Fruit fly (Drosophila melanogaster) whole organism, embryonic: ENCODE measurements around the gene CG32320.

ENCODE experiments used
- Asciz ChIP-seq: fragments of 200-800 bp; sonication (Bioruptor generic); optimal IDR thresholded peaks from 2 replicates; lab custom pipeline; 2017; ENCODE audit warnings: missing biosample characterization, mild to moderate bottlenecking, missing genetic modification characterization, missing genetic modification reagents
- CG11560 ChIP-seq: fragments of 200-800 bp; sonication (Bioruptor generic); IDR thresholded peaks from 3 replicates; pipeline ENCODE4 v1.3.6; 2022; ENCODE audit warnings: missing biosample characterization, missing genetic modification characterization
- CG12391 ChIP-seq: fragments of 200-800 bp; sonication (Bioruptor generic); optimal IDR thresholded peaks from 3 replicates; lab custom pipeline; 2018; ENCODE audit warnings: missing biosample characterization, mild to moderate bottlenecking, missing genetic modification characterization, moderate library complexity
- CG13424 ChIP-seq: fragments of 200-800 bp; sonication (Bioruptor generic); optimal IDR thresholded peaks from 2 replicates; lab custom pipeline; 2019; ENCODE audit warnings: missing biosample characterization, mild to moderate bottlenecking, missing genetic modification characterization, moderate library complexity
- CG13894 ChIP-seq: fragments of 200-800 bp; sonication (Bioruptor generic); optimal IDR thresholded peaks from 3 replicates; lab custom pipeline; 2018; ENCODE audit warnings: missing biosample characterization, mild to moderate bottlenecking, missing genetic modification characterization, moderate library complexity
- CG14050 ChIP-seq: fragments of 200-800 bp; sonication (Bioruptor generic); IDR thresholded peaks from 3 replicates; pipeline ENCODE4 v1.3.6; 2022; ENCODE audit warnings: missing biosample characterization, missing genetic modification characterization
- CG15514 ChIP-seq: fragments of 200-800 bp; sonication (Bioruptor generic); optimal IDR thresholded peaks from 3 replicates; lab custom pipeline; 2017; ENCODE audit warnings: missing biosample characterization, missing genetic modification characterization, mild to moderate bottlenecking, moderate library complexity, missing genetic modification reagents
- CG16815 ChIP-seq: fragments of 200-800 bp; sonication (Bioruptor generic); optimal IDR thresholded peaks from 3 replicates; lab custom pipeline; 2017; ENCODE audit warnings: missing biosample characterization, mild to moderate bottlenecking, missing genetic modification characterization
- CG17612 ChIP-seq: fragments of 200-800 bp; sonication (Bioruptor generic); IDR thresholded peaks from 2 replicates; pipeline ENCODE4 v1.3.6; 2022; ENCODE audit warnings: missing biosample characterization, missing genetic modification characterization
- CG2116 ChIP-seq: fragments of 200-800 bp; sonication (Bioruptor generic); optimal IDR thresholded peaks from 3 replicates; lab custom pipeline; 2018; ENCODE audit warnings: missing biosample characterization, mild to moderate bottlenecking, missing genetic modification characterization
- CG30403 ChIP-seq: fragments of 200-800 bp; sonication (Bioruptor generic); optimal IDR thresholded peaks from 3 replicates; lab custom pipeline; 2016; ENCODE audit warnings: missing biosample characterization, missing genetic modification characterization
- CG3407 ChIP-seq: fragments of 200-800 bp; sonication (Bioruptor generic); optimal IDR thresholded peaks from 2 replicates; lab custom pipeline; 2018; ENCODE audit warnings: missing biosample characterization, mild to moderate bottlenecking, missing genetic modification characterization
- CG3838 ChIP-seq: fragments of 200-800 bp; sonication (Bioruptor generic); optimal IDR thresholded peaks from 3 replicates; lab custom pipeline; 2016; ENCODE audit warnings: missing biosample characterization, missing genetic modification characterization
- CG3847 ChIP-seq: fragments of 200-800 bp; sonication (Bioruptor generic); IDR thresholded peaks from 2 replicates; pipeline ENCODE4 v1.3.6; 2022; ENCODE audit warnings: missing biosample characterization, missing genetic modification characterization
- CG8089 ChIP-seq: fragments of 200-800 bp; sonication (Bioruptor generic); optimal IDR thresholded peaks from 3 replicates; lab custom pipeline; 2016; ENCODE audit warnings: missing biosample characterization, missing genetic modification characterization
- CG8359 ChIP-seq: fragments of 200-800 bp; sonication (Bioruptor generic); optimal IDR thresholded peaks from 2 replicates; lab custom pipeline; 2017; ENCODE audit warnings: missing biosample characterization, mild to moderate bottlenecking, missing genetic modification characterization, borderline replicate concordance
- CkIIα-i1 ChIP-seq: fragments of 200-800 bp; sonication (Bioruptor generic); IDR thresholded peaks from 2 replicates; pipeline ENCODE4 v1.3.6; 2022; ENCODE audit warnings: missing biosample characterization, missing genetic modification characterization
- CrebB ChIP-seq: fragments of 200-800 bp; sonication (Bioruptor generic); optimal IDR thresholded peaks from 3 replicates; lab custom pipeline; 2018; ENCODE audit warnings: missing biosample characterization, mild to moderate bottlenecking, missing genetic modification characterization
- Drgx ChIP-seq: fragments of 200-800 bp; sonication (Bioruptor generic); IDR thresholded peaks from 2 replicates; pipeline ENCODE4 v1.3.6; 2022; ENCODE audit warnings: missing biosample characterization, missing genetic modification characterization
- HLH4C ChIP-seq: fragments of 200-800 bp; sonication (Bioruptor generic); IDR thresholded peaks from 3 replicates; pipeline ENCODE4 v1.3.6; 2022; ENCODE audit warnings: missing biosample characterization, missing genetic modification characterization; ENCODE audit not compliant: partially characterized antibody
- Hand ChIP-seq: fragments of 200-800 bp; sonication (Bioruptor generic); optimal IDR thresholded peaks from 2 replicates; lab custom pipeline; 2017; ENCODE audit warnings: mild to moderate bottlenecking, missing biosample characterization, missing genetic modification reagents, missing genetic modification characterization
- Hey ChIP-seq: fragments of 200-800 bp; sonication (Bioruptor generic); optimal IDR thresholded peaks from 3 replicates; lab custom pipeline; 2018; ENCODE audit warnings: missing biosample characterization, mild to moderate bottlenecking, missing genetic modification characterization
- Myb ChIP-seq: fragments of 200-800 bp; sonication (Bioruptor generic); optimal IDR thresholded peaks from 2 replicates; lab custom pipeline; 2016; ENCODE audit warnings: missing biosample characterization, missing genetic modification characterization
- NfI ChIP-seq: fragments of 200-800 bp; sonication (Bioruptor generic); optimal IDR thresholded peaks from 3 replicates; lab custom pipeline; 2018; ENCODE audit warnings: missing biosample characterization, mild to moderate bottlenecking, missing genetic modification characterization, moderate library complexity
- Pdp1 ChIP-seq, 2 experiments: fragments of 200-800 bp; sonication (Bioruptor generic); optimal IDR thresholded peaks; 3 replicates each; lab custom pipeline; 2016; ENCODE audit warnings: missing biosample characterization in 2 of 2, missing genetic modification characterization in 2 of 2, mild to moderate bottlenecking in 1 of 2, moderate library complexity in 1 of 2
- Rx ChIP-seq: fragments of 200-800 bp; sonication (Bioruptor generic); IDR thresholded peaks from 2 replicates; pipeline ENCODE4 v1.3.6; 2022; ENCODE audit warnings: missing biosample characterization, missing genetic modification characterization
- amos ChIP-seq: fragments of 200-800 bp; sonication (Bioruptor generic); IDR thresholded peaks from 2 replicates; pipeline ENCODE4 v1.3.6; 2022; ENCODE audit warnings: missing biosample characterization, missing genetic modification characterization; ENCODE audit not compliant: partially characterized antibody
- btn ChIP-seq: fragments of 200-800 bp; sonication (Bioruptor generic); optimal IDR thresholded peaks from 2 replicates; lab custom pipeline; 2016; ENCODE audit warnings: missing biosample characterization, missing genetic modification characterization
- cad ChIP-seq: fragments of >200 bp; optimal IDR thresholded peaks from 2 replicates; lab custom pipeline; 2017; ENCODE audit warnings: missing biosample characterization, missing genetic modification characterization
- cato ChIP-seq: fragments of 200-800 bp; sonication (Bioruptor generic); optimal IDR thresholded peaks from 2 replicates; lab custom pipeline; 2016; ENCODE audit warnings: missing biosample characterization, missing genetic modification characterization, borderline replicate concordance
- dimm ChIP-seq: fragments of 200-800 bp; sonication (Bioruptor generic); IDR thresholded peaks from 2 replicates; pipeline ENCODE4 v1.3.6; 2022; ENCODE audit warnings: missing biosample characterization, missing genetic modification characterization
- disco-r ChIP-seq: fragments of 200-800 bp; sonication (Bioruptor generic); optimal IDR thresholded peaks from 2 replicates; lab custom pipeline; 2016; ENCODE audit warnings: missing biosample characterization, missing genetic modification characterization
- dmrt99B ChIP-seq: fragments of 200-800 bp; sonication (Bioruptor generic); optimal IDR thresholded peaks from 2 replicates; lab custom pipeline; 2018; ENCODE audit warnings: missing biosample characterization, mild to moderate bottlenecking, missing genetic modification characterization, moderate library complexity
- ems ChIP-seq: fragments of 200-800 bp; sonication (Bioruptor generic); optimal IDR thresholded peaks from 3 replicates; lab custom pipeline; 2016; ENCODE audit warnings: missing biosample characterization, missing genetic modification characterization
- esg ChIP-seq: fragments of 200-800 bp; sonication (Bioruptor generic); conservative IDR thresholded peaks from 2 replicates; pipeline ENCODE4 v1.3.6; 2022; ENCODE audit warnings: missing biosample characterization, missing genetic modification characterization
- ewg ChIP-seq: fragments of 200-800 bp; sonication (Bioruptor generic); optimal IDR thresholded peaks from 3 replicates; lab custom pipeline; 2017; ENCODE audit warnings: mild to moderate bottlenecking, missing biosample characterization, missing genetic modification reagents, missing genetic modification characterization
- eyg ChIP-seq: fragments of 200-800 bp; sonication (Bioruptor generic); optimal IDR thresholded peaks from 3 replicates; lab custom pipeline; 2016; ENCODE audit warnings: missing biosample characterization, missing genetic modification characterization
- fd64A ChIP-seq: fragments of 200-800 bp; sonication (Bioruptor generic); optimal IDR thresholded peaks from 3 replicates; lab custom pipeline; 2018; ENCODE audit warnings: missing biosample characterization, mild to moderate bottlenecking, missing genetic modification characterization
- hbn ChIP-seq: fragments of 200-800 bp; sonication (Bioruptor generic); IDR thresholded peaks from 2 replicates; pipeline ENCODE4 v1.3.6; 2022; ENCODE audit warnings: missing biosample characterization, missing genetic modification characterization; ENCODE audit not compliant: partially characterized antibody
- kay ChIP-seq: fragments of 200-800 bp; sonication (Bioruptor generic); optimal IDR thresholded peaks from 2 replicates; lab custom pipeline; 2016; ENCODE audit warnings: missing biosample characterization, missing genetic modification characterization
- ken ChIP-seq: fragments of 200-800 bp; sonication (Bioruptor generic); IDR thresholded peaks from 3 replicates; pipeline ENCODE4 v1.3.6; 2022; ENCODE audit warnings: missing biosample characterization, missing genetic modification characterization
- nerfin-2 ChIP-seq: fragments of 200-800 bp; sonication (Bioruptor generic); IDR thresholded peaks from 2 replicates; pipeline ENCODE4 v1.3.6; 2022; ENCODE audit warnings: missing biosample characterization, missing genetic modification characterization; ENCODE audit not compliant: partially characterized antibody
- nmo ChIP-seq: fragments of 200-800 bp; sonication (Bioruptor generic); optimal IDR thresholded peaks from 2 replicates; lab custom pipeline; 2018; ENCODE audit warnings: missing biosample characterization, mild to moderate bottlenecking, missing genetic modification characterization, moderate library complexity
- phol ChIP-seq: fragments of 200-800 bp; sonication (Bioruptor generic); optimal IDR thresholded peaks from 3 replicates; lab custom pipeline; 2018; ENCODE audit warnings: missing biosample characterization, mild to moderate bottlenecking, missing genetic modification characterization, moderate library complexity
- pita ChIP-seq: fragments of 200-800 bp; sonication (Bioruptor generic); optimal IDR thresholded peaks from 2 replicates; lab custom pipeline; 2017; ENCODE audit warnings: missing biosample characterization, mild to moderate bottlenecking, missing genetic modification characterization
- ro ChIP-seq: fragments of 200-800 bp; sonication (Bioruptor generic); IDR thresholded peaks from 2 replicates; pipeline ENCODE4 v1.3.6; 2022; ENCODE audit warnings: missing biosample characterization, missing genetic modification characterization
- row ChIP-seq: fragments of 200-800 bp; sonication (Bioruptor generic); IDR thresholded peaks from 3 replicates; pipeline ENCODE4 v1.3.6; 2022; ENCODE audit warnings: missing biosample characterization, missing genetic modification characterization
- sens-2 ChIP-seq: fragments of 200-800 bp; sonication (Bioruptor generic); IDR thresholded peaks from 2 replicates; pipeline ENCODE4 v1.3.6; 2022; ENCODE audit warnings: missing biosample characterization, missing genetic modification characterization
- tll ChIP-seq, 2 experiments: fragments of 200-800 bp in 1 of 2; fragments of >200 bp in 1 of 2; sonication (Bioruptor generic) in 1 of 2; optimal IDR thresholded peaks; 2 replicates each; lab custom pipeline; 2017 to 2019; ENCODE audit warnings: missing biosample characterization in 2 of 2, missing genetic modification characterization in 2 of 2, mild to moderate bottlenecking in 1 of 2, moderate library complexity in 1 of 2
- zf30C ChIP-seq: fragments of 200-800 bp; sonication (Bioruptor generic); optimal IDR thresholded peaks from 3 replicates; lab custom pipeline; 2018; ENCODE audit warnings: missing biosample characterization, mild to moderate bottlenecking, missing genetic modification characterization

Gene CG32320

dm6 chr3L:1352065-1352464 is 46.3 kb upstream of the CG32320 start (continued):
- TF ChIP-seq CG12391 (tag; lab: Kevin White, UChicago) = peak; percentile 29
- TF ChIP-seq NfI (GFP tag; lab: Kevin White, UChicago) = peak; percentile 36
- TF ChIP-seq btn (GFP tag; lab: Kevin White, UChicago) = no peak
- no peak for TF ChIP-seq sens-2 (GFP tag; lab: Robert Waterston, UW)
- peak; percentile 41 for TF ChIP-seq cad (GFP tag; lab: Kevin White, UChicago)
- TF ChIP-seq CG15514 (GFP tag; lab: Kevin White, UChicago) = peak; percentile 48
- TF ChIP-seq Hey (tag; lab: Kevin White, UChicago) = no peak
- TF ChIP-seq tll (GFP tag; optimal IDR thresholded peaks at IDR 0.05; lab: Kevin White, UChicago) = peak in 1 of 2 experiments; percentile 11
- peak; percentile 93 for TF ChIP-seq hbn (GFP tag; lab: Robert Waterston, UW)
- no peak for TF ChIP-seq CG3407 (GFP tag; lab: Kevin White, UChicago)
- TF ChIP-seq ems (GFP tag; lab: Kevin White, UChicago) = peak; percentile 22
- no peak for TF ChIP-seq CG17612 (GFP tag; lab: Robert Waterston, UW)
- no peak for TF ChIP-seq CG8089 (GFP tag; lab: Kevin White, UChicago)
- peak; percentile 53 for TF ChIP-seq CG13894 (tag; lab: Kevin White, UChicago)
- TF ChIP-seq Asciz (GFP tag; lab: Kevin White, UChicago) = no peak
- no peak for TF ChIP-seq CG3847 (GFP tag; lab: Robert Waterston, UW)
- no peak for TF ChIP-seq Hand (GFP tag; lab: Kevin White, UChicago)
- TF ChIP-seq nmo (GFP tag; lab: Kevin White, UChicago) = peak; percentile 38
- no peak for TF ChIP-seq eyg (GFP tag; lab: Kevin White, UChicago)
- TF ChIP-seq esg = no peak
- peak; percentile 21 for TF ChIP-seq Myb (GFP tag; lab: Kevin White, UChicago)
- TF ChIP-seq CG30403 (GFP tag; lab: Kevin White, UChicago) = peak; percentile 44
- TF ChIP-seq CrebB (tag; lab: Kevin White, UChicago) = peak; percentile 0
- TF ChIP-seq zf30C (GFP tag; lab: Kevin White, UChicago) = peak; percentile 15
- TF ChIP-seq dimm (GFP tag; lab: Robert Waterston, UW) = no peak
- no peak for TF ChIP-seq Drgx (GFP tag; lab: Robert Waterston, UW)
- TF ChIP-seq CG3838 (GFP tag; lab: Kevin White, UChicago) = no peak
- 0 out of 3 replicates have a peak, but pooled peaks have one; percentile 11 for TF ChIP-seq CG14050 (GFP tag; lab: Robert Waterston, UW)
- no peak for TF ChIP-seq kay (GFP tag; lab: Kevin White, UChicago)
- TF ChIP-seq disco-r (GFP tag; lab: Kevin White, UChicago) = no peak
- TF ChIP-seq Pdp1 (GFP tag; optimal IDR thresholded peaks at IDR 0.05; lab: Kevin White, UChicago) = peak; percentile 12 to 43
- TF ChIP-seq fd64A = no peak
- peak; percentile 78 for TF ChIP-seq row (GFP tag; lab: Robert Waterston, UW)
- TF ChIP-seq HLH4C = peak; percentile 77
- TF ChIP-seq pita (GFP tag; lab: Kevin White, UChicago) = peak; percentile 34
- TF ChIP-seq dmrt99B = peak; percentile 45
- no peak for TF ChIP-seq CG8359
- TF ChIP-seq Rx (GFP tag; lab: Robert Waterston, UW) = no peak
- no peak for TF ChIP-seq cato
- TF ChIP-seq CG16815 (GFP tag; lab: Kevin White, UChicago) = no peak
- TF ChIP-seq CG2116 (GFP tag; lab: Kevin White, UChicago) = peak; percentile 54
- peak; percentile 89 for TF ChIP-seq amos
- TF ChIP-seq CG13424 (tag; lab: Kevin White, UChicago) = peak; percentile 23
- TF ChIP-seq nerfin-2 = peak; percentile 73
- TF ChIP-seq CG11560 (tag; lab: Robert Waterston, UW) = no peak
- TF ChIP-seq ken (GFP tag; lab: Robert Waterston, UW) = no peak
- TF ChIP-seq phol = peak; percentile 97
- TF ChIP-seq CkIIα-i1 (GFP tag; lab: Robert Waterston, UW) = no peak
- TF ChIP-seq ro (GFP tag; lab: Robert Waterston, UW) = no peak
- peak; percentile 1 for TF ChIP-seq ewg (GFP tag; lab: Kevin White, UChicago)
